Worm (Caenorhabditis elegans): Measurements from ENCODE around the gene sma-10.

- TF ChIP-seq him-1 (tag; optimal IDR thresholded peaks at IDR 0.05) (no peak), dao-5 (tag; optimal IDR thresholded peaks at IDR 0.05) (no peak)
Measured at ce11 chrIV:303264-303663, 29.0 kb downstream of the sma-10 start.
